Fruit fly (Drosophila melanogaster): ENCODE results near the gene CG18135.
A peak's percentile ranks its signal among the peaks of the same experiment; 100 is the strongest.

Gene CG18135

dm6 chr3L:18996774-18997589, 1.1 kb downstream of the CG18135 start (continued):
- TF ChIP-seq CG1621 (tag; optimal IDR thresholded peaks at IDR 0.05) (no peak), CG6854 (GFP tag; optimal IDR thresholded peaks at IDR 0.05) (no peak), Sox15 (GFP tag; optimal IDR thresholded peaks at IDR 0.05) (no peak), CG11902 (GFP tag; optimal IDR thresholded peaks at IDR 0.05) (no peak), fd85E (GFP tag; optimal IDR thresholded peaks at IDR 0.05) (no peak), Lpt (GFP tag; optimal IDR thresholded peaks at IDR 0.05) (no peak), Met (GFP tag; optimal IDR thresholded peaks at IDR 0.05) (no peak), CG3919 (GFP tag; optimal IDR thresholded peaks at IDR 0.05) (peak; percentile 1), net (GFP tag; optimal IDR thresholded peaks at IDR 0.05) (no peak), salr (GFP tag; optimal IDR thresholded peaks at IDR 0.05) (peak in 1 of 2 experiments; percentile 22), Sox102F (GFP tag; optimal IDR thresholded peaks at IDR 0.05) (no peak)

dm6 chr3L:18996030-18996773, 1.9 kb downstream of the CG18135 start:
- TF ChIP-seq CG31627 (GFP tag; optimal IDR thresholded peaks at IDR 0.05) (peak; percentile 66), CG15336 (GFP tag; IDR thresholded peaks at IDR 0.05) (peak; percentile 44), net (GFP tag; optimal IDR thresholded peaks at IDR 0.05) (peak; percentile 74), lz (GFP tag; optimal IDR thresholded peaks at IDR 0.05) (peak; percentile 68), dac (GFP tag; optimal IDR thresholded peaks at IDR 0.05) (peak; percentile 20), acj6 (GFP tag; optimal IDR thresholded peaks at IDR 0.05) (peak; percentile 75), Smox (GFP tag; optimal IDR thresholded peaks at IDR 0.05) (peak; percentile 69), CG8632 (GFP tag; optimal IDR thresholded peaks at IDR 0.05) (peak; percentile 63), CG11762 (GFP tag; optimal IDR thresholded peaks at IDR 0.05; ENCODE audit: insufficient read depth) (peak; percentile 52), CG3032 (tag; optimal IDR thresholded peaks at IDR 0.05) (peak; percentile 51), vri (GFP tag; optimal IDR thresholded peaks at IDR 0.05) (peak; percentile 61), spab (GFP tag; optimal IDR thresholded peaks at IDR 0.05) (peak; percentile 56), CG16779 (tag; optimal IDR thresholded peaks at IDR 0.05) (no peak), CG11294 (GFP tag; IDR thresholded peaks at IDR 0.05) (peak; percentile 27), Eip75B (GFP tag; optimal IDR thresholded peaks at IDR 0.05) (peak; percentile 52), CG32006 (GFP tag; optimal IDR thresholded peaks at IDR 0.05) (peak; percentile 88), CG11902 (GFP tag; optimal IDR thresholded peaks at IDR 0.05) (peak; percentile 57), OdsH (GFP tag; optimal IDR thresholded peaks at IDR 0.05) (peak; percentile 77), CG4318 (GFP tag; optimal IDR thresholded peaks at IDR 0.05) (peak; percentile 77), achi (GFP tag; optimal IDR thresholded peaks at IDR 0.05) (peak; percentile 68), CG3919 (GFP tag; optimal IDR thresholded peaks at IDR 0.05) (peak; percentile 55), Eip93F (GFP tag; optimal IDR thresholded peaks at IDR 0.05) (no peak), Eip78C (GFP tag) (peak; percentile 93), CG10631 (GFP tag; optimal IDR thresholded peaks at IDR 0.05) (peak; percentile 83), salr (GFP tag; optimal IDR thresholded peaks at IDR 0.05) (peak in 1 of 2 experiments; percentile 83), Met (GFP tag; optimal IDR thresholded peaks at IDR 0.05) (peak; percentile 68), CG6808 (GFP tag; optimal IDR thresholded peaks at IDR 0.05) (peak; percentile 56), Ets21C (GFP tag; optimal IDR thresholded peaks at IDR 0.05) (peak; percentile 53), Sox15 (GFP tag; optimal IDR thresholded peaks at IDR 0.05) (peak; percentile 72), CG10669 (GFP tag; optimal IDR thresholded peaks at IDR 0.05) (peak; percentile 69), fkh (GFP tag; optimal IDR thresholded peaks at IDR 0.05) (no peak), cyc (GFP tag; optimal IDR thresholded peaks at IDR 0.05) (peak; percentile 58), esn (GFP tag; optimal IDR thresholded peaks at IDR 0.05) (peak; percentile 80), CG1621 (tag; optimal IDR thresholded peaks at IDR 0.05) (peak; percentile 84), dsx (GFP tag; optimal IDR thresholded peaks at IDR 0.05; ENCODE audit: poor library complexity, severe bottlenecking) (no peak), CG7368 (GFP tag; optimal IDR thresholded peaks at IDR 0.05) (peak; percentile 47), ss (GFP tag; optimal IDR thresholded peaks at IDR 0.05) (peak; percentile 40 to 89), fd85E (GFP tag; optimal IDR thresholded peaks at IDR 0.05) (no peak), Sox102F (GFP tag; optimal IDR thresholded peaks at IDR 0.05) (peak; percentile 50), Hr4 (GFP tag; optimal IDR thresholded peaks at IDR 0.05) (peak; percentile 84), CG9139 (GFP tag; optimal IDR thresholded peaks at IDR 0.05) (no peak), CG6276 (GFP tag; optimal IDR thresholded peaks at IDR 0.05) (peak; percentile 71), CG6792 (GFP tag; optimal IDR thresholded peaks at IDR 0.05) (peak; percentile 59)

All from whole organism, prepupa.